Worm (Caenorhabditis elegans) whole organism, L2 larva: Measurements from ENCODE around the gene F08C6.18.

ENCODE experiments used
- C34F6.9 ChIP-seq: fragments of 150-350 bp; optimal IDR thresholded peaks from 2 replicates; lab custom pipeline; 2014; ENCODE audit warnings: missing biosample characterization, missing genetic modification characterization
- F13H6.1 ChIP-seq: sonication (generic microtip); optimal IDR thresholded peaks from 2 replicates; lab custom pipeline; 2016; ENCODE audit warnings: missing genetic modification characterization, missing compliant biosample characterization
- Y55F3AM.14 ChIP-seq: fragments of 200-800 bp; sonication (Bioruptor generic); optimal IDR thresholded peaks from 2 replicates; lab custom pipeline; 2018; ENCODE audit warnings: mild to moderate bottlenecking, missing genetic modification characterization, missing compliant biosample characterization
- aly-2 ChIP-seq: fragments of 150-350 bp; optimal IDR thresholded peaks from 2 replicates; lab custom pipeline; 2014; ENCODE audit warnings: missing biosample characterization, missing genetic modification characterization
- blmp-1 ChIP-seq: sonication (generic microtip); optimal IDR thresholded peaks from 2 replicates; lab custom pipeline; 2017; ENCODE audit warnings: missing genetic modification characterization, mild to moderate bottlenecking, missing compliant biosample characterization, antibody characterized with exemption, moderate library complexity; ENCODE audit not compliant: insufficient read depth
- ceh-16 ChIP-seq: fragments of 150-350 bp; optimal IDR thresholded peaks from 2 replicates; lab custom pipeline; 2014; ENCODE audit warnings: missing biosample characterization, missing genetic modification characterization
- ceh-82 ChIP-seq: fragments of 150-350 bp; optimal IDR thresholded peaks from 2 replicates; lab custom pipeline; 2014; ENCODE audit warnings: missing biosample characterization, missing genetic modification characterization
- dmd-4 ChIP-seq: sonication (generic microtip); optimal IDR thresholded peaks from 2 replicates; lab custom pipeline; 2017; ENCODE audit warnings: missing biosample characterization, missing genetic modification characterization
- egl-27 ChIP-seq: sonication (generic microtip); optimal IDR thresholded peaks from 3 replicates; lab custom pipeline; 2017; ENCODE audit warnings: missing biosample characterization, missing genetic modification reagents, missing genetic modification characterization
- elt-1 ChIP-seq: fragments of 150-350 bp; optimal IDR thresholded peaks from 2 replicates; lab custom pipeline; 2014; ENCODE audit warnings: missing biosample characterization, missing genetic modification characterization
- fos-1 ChIP-seq: fragments of 150-350 bp; optimal IDR thresholded peaks from 2 replicates; lab custom pipeline; 2014; ENCODE audit warnings: missing biosample characterization, missing genetic modification characterization
- gmeb-1 ChIP-seq: fragments of 150-350 bp; optimal IDR thresholded peaks from 2 replicates; lab custom pipeline; 2014; ENCODE audit warnings: missing biosample characterization, missing genetic modification characterization
- lin-13 ChIP-seq: fragments of 150-350 bp; optimal IDR thresholded peaks from 2 replicates; lab custom pipeline; 2014; ENCODE audit warnings: missing biosample characterization, missing genetic modification reagents, missing genetic modification characterization
- lin-39 ChIP-seq: fragments of 150-350 bp; optimal IDR thresholded peaks from 2 replicates; lab custom pipeline; 2014; ENCODE audit warnings: missing biosample characterization, missing genetic modification reagents, missing genetic modification characterization
- lsy-2 ChIP-seq, 2 experiments: fragments of 150-350 bp in 1 of 2; sonication (generic microtip) in 1 of 2; optimal IDR thresholded peaks; 2 replicates each; lab custom pipeline; 2014 to 2017; ENCODE audit warnings: missing biosample characterization in 2 of 2, missing genetic modification characterization in 2 of 2
- mdl-1 ChIP-seq, 2 experiments: fragments of 150-350 bp in 1 of 2; sonication (generic microtip) in 1 of 2; optimal IDR thresholded peaks; 2 replicates each; lab custom pipeline; 2017; ENCODE audit warnings: missing biosample characterization in 2 of 2, missing genetic modification characterization in 2 of 2
- nhr-10 ChIP-seq: sonication (generic microtip); optimal IDR thresholded peaks from 2 replicates; lab custom pipeline; 2017; ENCODE audit warnings: missing biosample characterization, missing genetic modification characterization
- nhr-11 ChIP-seq: fragments of 150-350 bp; optimal IDR thresholded peaks from 2 replicates; lab custom pipeline; 2014; ENCODE audit warnings: missing biosample characterization, missing genetic modification characterization
- nhr-129 ChIP-seq: fragments of 150-350 bp; optimal IDR thresholded peaks from 2 replicates; lab custom pipeline; 2014; ENCODE audit warnings: missing biosample characterization, missing genetic modification characterization
- nhr-21 ChIP-seq: fragments of 150-350 bp; optimal IDR thresholded peaks from 2 replicates; lab custom pipeline; 2014; ENCODE audit warnings: missing biosample characterization, missing genetic modification characterization
- nhr-23 ChIP-seq: fragments of 150-350 bp; optimal IDR thresholded peaks from 2 replicates; lab custom pipeline; 2014; ENCODE audit warnings: missing biosample characterization, missing genetic modification reagents, missing genetic modification characterization
- nhr-25 ChIP-seq: fragments of 150-350 bp; sonication (generic microtip); optimal IDR thresholded peaks from 3 replicates; lab custom pipeline; 2014; ENCODE audit warnings: missing biosample characterization, missing genetic modification characterization
- nhr-77 ChIP-seq: fragments of 150-350 bp; optimal IDR thresholded peaks from 2 replicates; lab custom pipeline; 2014; ENCODE audit warnings: missing biosample characterization, missing genetic modification characterization
- peb-1 ChIP-seq: fragments of 150-350 bp; optimal IDR thresholded peaks from 2 replicates; lab custom pipeline; 2014; ENCODE audit warnings: missing biosample characterization, missing genetic modification characterization
- sem-4 ChIP-seq: fragments of 150-350 bp; optimal IDR thresholded peaks from 2 replicates; lab custom pipeline; 2014; ENCODE audit warnings: missing biosample characterization, missing genetic modification reagents, missing genetic modification characterization
- skn-1 ChIP-seq: sonication (generic microtip); optimal IDR thresholded peaks from 2 replicates; lab custom pipeline; 2017; ENCODE audit warnings: missing biosample characterization, missing genetic modification characterization
- sma-3 ChIP-seq: sonication (generic microtip); optimal IDR thresholded peaks from 2 replicates; lab custom pipeline; 2016; ENCODE audit warnings: missing genetic modification reagents, missing genetic modification characterization, missing compliant biosample characterization
- snpc-4 ChIP-seq: fragments of 150-350 bp; optimal IDR thresholded peaks from 2 replicates; lab custom pipeline; 2014; ENCODE audit warnings: missing biosample characterization, missing genetic modification characterization
- unc-39 ChIP-seq: fragments of 150-350 bp; optimal IDR thresholded peaks from 2 replicates; lab custom pipeline; 2014; ENCODE audit warnings: missing biosample characterization, missing genetic modification characterization
- unc-55 ChIP-seq: fragments of 150-350 bp; sonication (generic microtip); optimal IDR thresholded peaks from 3 replicates; lab custom pipeline; 2014; ENCODE audit warnings: missing biosample characterization, missing genetic modification reagents, missing genetic modification characterization
- unc-62 ChIP-seq: fragments of 150-350 bp; optimal IDR thresholded peaks from 2 replicates; lab custom pipeline; 2014; ENCODE audit warnings: missing biosample characterization, missing genetic modification reagents, missing genetic modification characterization
- zag-1 ChIP-seq: fragments of 150-350 bp; optimal IDR thresholded peaks from 2 replicates; lab custom pipeline; 2014; ENCODE audit warnings: missing biosample characterization, missing genetic modification characterization
- ztf-11 ChIP-seq: sonication (generic microtip); optimal IDR thresholded peaks from 2 replicates; lab custom pipeline; 2017; ENCODE audit warnings: missing biosample characterization, missing genetic modification characterization

Gene F08C6.18

ce11 chrX:7568684-7569289, 4.6 kb downstream of the F08C6.18 start:
- TF ChIP-seq sma-3 (GFP tag; lab: Kevin White, UChicago) (peak; percentile 34), unc-55 (no peak), ceh-82 (tag; lab: Kevin White, UChicago) (no peak), skn-1 (tag; lab: Kevin White, UChicago) (no peak), egl-27 (tag; lab: Kevin White, UChicago) (no peak), nhr-25 (tag; lab: Kevin White, UChicago) (peak; percentile 26), zag-1 (tag; lab: Kevin White, UChicago) (no peak), F13H6.1 (tag; lab: Kevin White, UChicago) (no peak), nhr-77 (no peak), fos-1 (tag; lab: Kevin White, UChicago) (no peak), ceh-16 (tag; lab: Kevin White, UChicago) (no peak)
- TF ChIP-seq, all 48 proteins: peak for 2

- TF ChIP-seq nhr-129 (tag; lab: Kevin White, UChicago) (peak; percentile 9), nhr-23 (tag; lab: Kevin White, UChicago) (no peak), skn-1 (tag; lab: Kevin White, UChicago) (no peak), unc-55 (peak; percentile 55), nhr-25 (tag; lab: Kevin White, UChicago) (no peak), snpc-4 (tag; lab: Kevin White, UChicago) (no peak), mdl-1 (tag; optimal IDR thresholded peaks at IDR 0.05; lab: Kevin White, UChicago) (no peak), sma-3 (GFP tag; lab: Kevin White, UChicago) (no peak), unc-39 (tag; lab: Kevin White, UChicago) (no peak), C34F6.9 (tag; lab: Kevin White, UChicago) (peak; percentile 22), nhr-21 (tag; lab: Kevin White, UChicago) (no peak), Y55F3AM.14 (GFP tag; lab: Kevin White, UChicago) (no peak), ceh-82 (tag; lab: Kevin White, UChicago) (no peak), elt-1 (tag; lab: Kevin White, UChicago) (no peak)
Observed at ce11 chrX:7565005-7565404, 8.4 kb downstream of the F08C6.18 start, which contains the start of gene vps-52. Gene vps-52 (plus strand): TSS chrX:7565323.

- TF ChIP-seq ceh-82 (tag; lab: Kevin White, UChicago) (no peak), C34F6.9 (tag; lab: Kevin White, UChicago) (no peak), zag-1 (tag; lab: Kevin White, UChicago) (no peak), nhr-11 (no peak), aly-2 (no peak), gmeb-1 (tag; lab: Kevin White, UChicago) (no peak), nhr-10 (no peak)
Observed at ce11 chrX:7563425-7563824, 10.0 kb downstream of the F08C6.18 start.

- TF ChIP-seq sem-4 (tag; lab: Kevin White, UChicago) (no peak), ceh-16 (tag; lab: Kevin White, UChicago) (no peak), lin-13 (GFP tag; lab: Kevin White, UChicago) (no peak), lin-39 (tag; lab: Kevin White, UChicago) (no peak)
- TF ChIP-seq, all 48 proteins: peak for 0
Observed at ce11 chrX:7562625-7563024, 10.8 kb downstream of the F08C6.18 start, which contains the start of gene sto-1. Gene sto-1 (plus strand): TSS chrX:7562824.

- no peak for TF ChIP-seq lsy-2 (tag; optimal IDR thresholded peaks at IDR 0.05; lab: Kevin White, UChicago)
- TF ChIP-seq ztf-11 (tag; lab: Kevin White, UChicago), result no peak
- no peak for TF ChIP-seq unc-39 (tag; lab: Kevin White, UChicago)
- no peak for TF ChIP-seq unc-62
- no peak for TF ChIP-seq peb-1
- no peak for TF ChIP-seq Y55F3AM.14 (GFP tag; lab: Kevin White, UChicago)
- TF ChIP-seq aly-2, result no peak
- TF ChIP-seq sma-3 (GFP tag; lab: Kevin White, UChicago), result no peak
- TF ChIP-seq snpc-4 (tag; lab: Kevin White, UChicago), result no peak
- TF ChIP-seq blmp-1 (tag; lab: Kevin White, UChicago), result no peak
- TF ChIP-seq dmd-4 (tag; lab: Kevin White, UChicago), result no peak
- TF ChIP-seq nhr-11, result no peak
- no peak for TF ChIP-seq zag-1 (tag; lab: Kevin White, UChicago)
- no peak for TF ChIP-seq nhr-21 (tag; lab: Kevin White, UChicago)
- no peak for TF ChIP-seq skn-1 (tag; lab: Kevin White, UChicago)
- no peak for TF ChIP-seq F13H6.1 (tag; lab: Kevin White, UChicago)
- no peak for TF ChIP-seq ceh-82 (tag; lab: Kevin White, UChicago)
Observed at ce11 chrX:7561972-7562371, 11.5 kb downstream of the F08C6.18 start.
